Worm (Caenorhabditis elegans) whole organism, L1 larva: ENCODE measurements around the gene usp-4.

ENCODE experiments used
- C16A3.4 ChIP-seq: fragments of 150-350 bp; optimal IDR thresholded peaks from 2 replicates; lab custom pipeline; 2014; ENCODE audit warnings: missing biosample characterization, missing genetic modification characterization
- F16B12.6 ChIP-seq: fragments of 150-350 bp; optimal IDR thresholded peaks from 2 replicates; lab custom pipeline; 2014; ENCODE audit warnings: missing biosample characterization, missing genetic modification characterization
- ceh-63 ChIP-seq: fragments of 200-800 bp; sonication (Bioruptor generic); optimal IDR thresholded peaks from 2 replicates; lab custom pipeline; 2018; ENCODE audit warnings: mild to moderate bottlenecking, missing genetic modification characterization, missing compliant biosample characterization
- elt-3 ChIP-seq, 6 experiments: fragments of 150-350 bp in 1 of 6; sonication (generic microtip); optimal IDR thresholded peaks; 2 replicates each; lab custom pipeline; 2017 to 2018; ENCODE audit warnings: missing biosample characterization in 6 of 6, missing genetic modification characterization in 6 of 6, inconsistent platforms in 1 of 6
- lin-39 ChIP-seq: fragments of 150-350 bp; optimal IDR thresholded peaks from 2 replicates; lab custom pipeline; 2014; ENCODE audit warnings: missing biosample characterization, missing genetic modification reagents, missing genetic modification characterization
- nhr-11 ChIP-seq: fragments of 150-350 bp; optimal IDR thresholded peaks from 2 replicates; lab custom pipeline; 2014; ENCODE audit warnings: missing biosample characterization, missing genetic modification characterization
- nhr-84 ChIP-seq: sonication (generic microtip); optimal IDR thresholded peaks from 2 replicates; lab custom pipeline; 2017; ENCODE audit warnings: missing biosample characterization, missing genetic modification characterization

DNA sequence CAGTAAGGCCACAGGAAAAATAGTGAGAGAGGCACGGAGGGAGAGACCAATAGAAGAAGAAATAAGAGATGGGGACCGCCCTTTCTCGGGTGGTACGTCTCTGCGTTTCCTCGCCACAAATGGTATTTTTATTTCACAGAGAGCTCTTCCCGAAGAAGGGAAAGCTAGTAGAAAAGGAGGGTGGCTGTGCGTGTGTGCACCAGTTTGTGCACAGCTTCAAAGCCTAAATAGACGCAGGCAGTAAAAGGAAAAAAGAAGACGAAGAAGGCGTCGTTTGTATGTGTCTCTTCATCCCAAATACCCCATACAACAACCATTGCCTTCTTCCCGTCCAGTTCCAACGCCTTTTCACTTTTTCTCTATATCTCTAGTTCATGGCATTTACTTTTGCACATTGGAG is 52.6 kb downstream of the usp-4 start:
- TF ChIP-seq C16A3.4 (tag; lab: Kevin White, UChicago) (no peak), elt-3 (tag; optimal IDR thresholded peaks at IDR 0.05; lab: Kevin White, UChicago) (no peak), F16B12.6 (tag; lab: Kevin White, UChicago) (no peak), ceh-63 (GFP tag; lab: Kevin White, UChicago) (no peak), lin-39 (no peak), nhr-84 (tag; lab: Kevin White, UChicago) (no peak), nhr-11 (no peak)
